In the genomic region with DNA sequence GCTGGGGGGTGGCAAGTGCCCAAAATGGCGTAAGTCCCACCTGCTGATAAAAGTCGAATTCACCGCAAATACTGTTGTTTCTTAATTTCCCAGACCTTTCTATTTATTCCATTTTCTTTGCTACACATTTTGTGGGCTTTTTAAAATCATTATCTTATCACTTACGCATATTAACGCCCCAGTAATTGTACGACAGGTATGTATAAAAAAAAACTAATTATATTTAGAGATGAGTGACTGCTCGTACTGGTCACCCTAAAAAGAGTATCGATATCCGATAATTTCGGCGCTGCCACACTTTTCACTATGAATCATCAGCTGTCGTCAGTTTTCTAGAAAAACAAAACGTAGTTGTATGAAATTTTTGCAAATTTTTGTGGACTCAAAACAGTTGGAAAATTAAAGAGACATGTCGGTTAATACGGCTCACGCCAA, we compare ENCODE assay signal across 3 fruit fly cellular contexts.
TF ChIP-seq lines count a peak whose summit lies in the region.

A gene (minus strand): TSS at position 251 of the 435 bp plus-strand sequence.
A gene (plus strand): TSS at position 299 of the 435 bp plus-strand sequence.

TF ChIP-seq in whole organism, adult, 20 proteins besides CTCF, POLR2A, EP300 and RAD21 (continued from another document):
- no peak for TF ChIP-seq Clk (GFP tag; optimal IDR thresholded peaks at IDR 0.05; lab: Kevin White, UChicago)
- TF ChIP-seq bab1 (GFP tag; optimal IDR thresholded peaks at IDR 0.05; lab: Kevin White, UChicago): peak; percentile 52
- TF ChIP-seq cnc (optimal IDR thresholded peaks at IDR 0.05; lab: Kevin White, UChicago): no peak

TF ChIP-seq in whole organism, embryonic, 481 proteins besides CTCF, POLR2A, EP300 and RAD21 (continued from another document and continues in another):
- TF ChIP-seq pros (GFP tag; optimal IDR thresholded peaks at IDR 0.05; lab: Kevin White, UChicago) (no peak), kay (GFP tag; optimal IDR thresholded peaks at IDR 0.05; lab: Kevin White, UChicago) (peak; percentile 100), lola (GFP tag; optimal IDR thresholded peaks at IDR 0.05; lab: Kevin White, UChicago) (no peak), chm (GFP tag; IDR thresholded peaks at IDR 0.05; lab: Robert Waterston, UW) (no peak), Nf-YB (GFP tag; optimal IDR thresholded peaks at IDR 0.05; lab: Kevin White, UChicago) (no peak), Hr51 (GFP tag; optimal IDR thresholded peaks at IDR 0.05; lab: Kevin White, UChicago) (no peak), HLH4C (GFP tag; IDR thresholded peaks at IDR 0.05; lab: Robert Waterston, UW; ENCODE audit: partially characterized antibody) (peak; percentile 50; the same call in 1 of the 3 replicates), pum (GFP tag; optimal IDR thresholded peaks at IDR 0.05; lab: Kevin White, UChicago) (no peak), BEAF-32 (GFP tag; optimal IDR thresholded peaks at IDR 0.05; lab: Kevin White, UChicago) (peak; percentile 72), CG4328 (GFP tag; optimal IDR thresholded peaks at IDR 0.05; lab: Kevin White, UChicago) (no peak), exex (tag; optimal IDR thresholded peaks at IDR 0.05; lab: Kevin White, UChicago) (peak; percentile 95), HmgZ (tag; optimal IDR thresholded peaks at IDR 0.05; lab: Kevin White, UChicago) (peak; percentile 9), Ets65A (GFP tag; lab: Kevin White, UChicago) (peak; percentile 14), pnt (GFP tag; optimal IDR thresholded peaks at IDR 0.05; lab: Kevin White, UChicago) (no peak), cad (GFP tag; optimal IDR thresholded peaks at IDR 0.05; lab: Kevin White, UChicago) (no peak), CG4404 (GFP tag; IDR thresholded peaks at IDR 0.05; lab: Robert Waterston, UW) (no peak), CG8944 (GFP tag; optimal IDR thresholded peaks at IDR 0.05; lab: Kevin White, UChicago) (no peak), sna (GFP tag; IDR thresholded peaks at IDR 0.05; lab: Robert Waterston, UW; ENCODE audit: partially characterized antibody) (no peak), scrt (GFP tag; optimal IDR thresholded peaks at IDR 0.05; lab: Kevin White, UChicago) (peak; percentile 19), CG6689 (GFP tag; IDR thresholded peaks at IDR 0.05; lab: Robert Waterston, UW) (no peak), CG10209 (GFP tag; optimal IDR thresholded peaks at IDR 0.05; lab: Kevin White, UChicago) (no peak), da (GFP tag; optimal IDR thresholded peaks at IDR 0.05; lab: Kevin White, UChicago) (no peak), ATbp (GFP tag; optimal IDR thresholded peaks at IDR 0.05; lab: Kevin White, UChicago) (no peak), MESR4 (GFP tag; optimal IDR thresholded peaks at IDR 0.05; lab: Kevin White, UChicago) (peak; percentile 84), zfh2 (GFP tag; optimal IDR thresholded peaks at IDR 0.05; lab: Kevin White, UChicago) (no peak), Awh (GFP tag; IDR thresholded peaks at IDR 0.05; lab: Robert Waterston, UW) (no peak), CG17568 (GFP tag; optimal IDR thresholded peaks at IDR 0.05; lab: Kevin White, UChicago) (no peak), CG10979 (tag; optimal IDR thresholded peaks at IDR 0.05; lab: Kevin White, UChicago) (peak; percentile 22), kni (GFP tag; optimal IDR thresholded peaks at IDR 0.05; lab: Kevin White, UChicago) (no peak), Eip74EF (GFP tag; optimal IDR thresholded peaks at IDR 0.05; lab: Kevin White, UChicago) (no peak), disco-r (GFP tag; optimal IDR thresholded peaks at IDR 0.05; lab: Kevin White, UChicago) (no peak), CG18619 (GFP tag; optimal IDR thresholded peaks at IDR 0.05; lab: Kevin White, UChicago) (no peak), CG15601 (tag; optimal IDR thresholded peaks at IDR 0.05; lab: Kevin White, UChicago) (peak; percentile 21), lab (GFP tag; optimal IDR thresholded peaks at IDR 0.05; lab: Kevin White, UChicago) (no peak), dysf (GFP tag; IDR thresholded peaks at IDR 0.05; lab: Robert Waterston, UW) (no peak), Dbx (GFP tag; IDR thresholded peaks at IDR 0.05; lab: Robert Waterston, UW) (no peak), CG42726 (GFP tag; IDR thresholded peaks at IDR 0.05; lab: Robert Waterston, UW; ENCODE audit: partially characterized antibody) (no peak; the same call in 1 of the 2 replicates), chn (GFP tag; optimal IDR thresholded peaks at IDR 0.05; lab: Kevin White, UChicago) (peak; percentile 59), prd (optimal IDR thresholded peaks at IDR 0.05; lab: Kevin White, UChicago) (no peak), prd (GFP tag; IDR thresholded peaks at IDR 0.05; lab: Robert Waterston, UW) (no peak), CG10147 (GFP tag; optimal IDR thresholded peaks at IDR 0.05; lab: Kevin White, UChicago) (no peak), CG8359 (GFP tag; optimal IDR thresholded peaks at IDR 0.05; lab: Kevin White, UChicago; ENCODE audit: borderline replicate concordance) (no peak), Dref (GFP tag; IDR thresholded peaks at IDR 0.05; lab: Robert Waterston, UW) (peak; percentile 87), CG3163 (GFP tag; optimal IDR thresholded peaks at IDR 0.05; lab: Kevin White, UChicago) (no peak), CHES-1-like (GFP tag; optimal IDR thresholded peaks at IDR 0.05; lab: Kevin White, UChicago) (peak; percentile 31), shn (GFP tag; optimal IDR thresholded peaks at IDR 0.05; lab: Kevin White, UChicago) (no peak), CG2875 (GFP tag; optimal IDR thresholded peaks at IDR 0.05; lab: Kevin White, UChicago) (no peak), dati (GFP tag; IDR thresholded peaks at IDR 0.05; lab: Robert Waterston, UW) (no peak), phol (tag; optimal IDR thresholded peaks at IDR 0.05; lab: Kevin White, UChicago) (peak; percentile 96), Doc3 (GFP tag; IDR thresholded peaks at IDR 0.05; lab: Robert Waterston, UW; ENCODE audit: partially characterized antibody) (peak; percentile 44; the same call in 2 of the 3 replicates), CG2678 (tag; optimal IDR thresholded peaks at IDR 0.05; lab: Kevin White, UChicago) (no peak), Fer1 (GFP tag; optimal IDR thresholded peaks at IDR 0.05; lab: Kevin White, UChicago) (peak; percentile 7), sens (GFP tag; lab: Kevin White, UChicago) (peak; percentile 88), CG7963 (GFP tag; IDR thresholded peaks at IDR 0.05; lab: Robert Waterston, UW; ENCODE audit: partially characterized antibody) (0 out of 3 replicates have a peak, but pooled peaks have one; percentile 32), Dip3 (GFP tag; optimal IDR thresholded peaks at IDR 0.05; lab: Kevin White, UChicago) (no peak), CG5245 (GFP tag; optimal IDR thresholded peaks at IDR 0.05; lab: Kevin White, UChicago) (no peak), Spps (tag; optimal IDR thresholded peaks at IDR 0.05; lab: Kevin White, UChicago) (no peak), sug (tag; optimal IDR thresholded peaks at IDR 0.05; lab: Kevin White, UChicago) (peak; percentile 87), Sin3A (optimal IDR thresholded peaks at IDR 0.05; lab: Kevin White, UChicago) (peak; percentile 2), trh (GFP tag; optimal IDR thresholded peaks at IDR 0.05; lab: Kevin White, UChicago) (no peak), Stat92E (GFP tag; optimal IDR thresholded peaks at IDR 0.05; lab: Kevin White, UChicago) (peak in 1 of 3 experiments; percentile 21), CG9215 (GFP tag; IDR thresholded peaks at IDR 0.05; lab: Robert Waterston, UW) (no peak)

TF ChIP-seq in whole organism, prepupa, 60 proteins besides CTCF, POLR2A, EP300 and RAD21 (continued from another document):
- TF ChIP-seq lz (GFP tag; optimal IDR thresholded peaks at IDR 0.05; lab: Kevin White, UChicago): peak; percentile 40
- TF ChIP-seq eg (GFP tag; IDR thresholded peaks at IDR 0.05; lab: Robert Waterston, UW): no peak
